Fruit fly (Drosophila melanogaster) whole organism, embryonic: ENCODE results near the gene vas.

Experiments used
- CG10147 ChIP-seq: fragments of 200-800 bp; sonication (Bioruptor generic); optimal IDR thresholded peaks from 2 replicates; lab custom pipeline; 2019; ENCODE audit warnings: missing biosample characterization, mild to moderate bottlenecking, missing genetic modification characterization, moderate library complexity
- CG10431 ChIP-seq: fragments of 200-800 bp; sonication (Bioruptor generic); optimal IDR thresholded peaks from 3 replicates; lab custom pipeline; 2018; ENCODE audit warnings: missing biosample characterization, mild to moderate bottlenecking, missing genetic modification characterization
- CG10959 ChIP-seq: fragments of 200-800 bp; sonication (Bioruptor generic); IDR thresholded peaks from 2 replicates; pipeline ENCODE4 v1.3.6; 2022; ENCODE audit warnings: missing biosample characterization, missing genetic modification characterization
- CG1233 ChIP-seq: fragments of 200-800 bp; sonication (Bioruptor generic); optimal IDR thresholded peaks from 4 replicates; lab custom pipeline; 2018; ENCODE audit warnings: missing biosample characterization, mild to moderate bottlenecking, missing genetic modification characterization
- CG12769 ChIP-seq: fragments of 200-800 bp; sonication (Bioruptor generic); optimal IDR thresholded peaks from 2 replicates; lab custom pipeline; 2019; ENCODE audit warnings: missing biosample characterization, mild to moderate bottlenecking, missing genetic modification characterization, moderate library complexity
- CG14014 ChIP-seq: fragments of 200-800 bp; sonication (Bioruptor generic); IDR thresholded peaks from 2 replicates; pipeline ENCODE4 v1.3.6; 2022; ENCODE audit warnings: missing biosample characterization, missing genetic modification characterization
- CG15073 ChIP-seq: fragments of 200-800 bp; sonication (Bioruptor generic); optimal IDR thresholded peaks from 2 replicates; lab custom pipeline; 2016; ENCODE audit warnings: missing biosample characterization, missing genetic modification characterization
- CG15601 ChIP-seq: fragments of 200-800 bp; sonication (Bioruptor generic); optimal IDR thresholded peaks from 3 replicates; lab custom pipeline; 2019; ENCODE audit warnings: missing biosample characterization, mild to moderate bottlenecking, missing genetic modification characterization, moderate library complexity
- CG17359 ChIP-seq: fragments of 200-800 bp; sonication (Bioruptor generic); optimal IDR thresholded peaks from 3 replicates; lab custom pipeline; 2018; ENCODE audit warnings: missing biosample characterization, mild to moderate bottlenecking, missing genetic modification characterization, moderate library complexity
- CG18599 ChIP-seq: fragments of 200-800 bp; sonication (Bioruptor generic); optimal IDR thresholded peaks from 3 replicates; lab custom pipeline; 2017; ENCODE audit warnings: missing biosample characterization, missing genetic modification characterization, mild to moderate bottlenecking, moderate library complexity, missing genetic modification reagents
- CG18619 ChIP-seq: fragments of 200-800 bp; sonication (Bioruptor generic); optimal IDR thresholded peaks from 3 replicates; lab custom pipeline; 2017; ENCODE audit warnings: missing biosample characterization, mild to moderate bottlenecking, missing genetic modification characterization
- CG2199 ChIP-seq: fragments of 200-800 bp; sonication (Bioruptor generic); IDR thresholded peaks from 3 replicates; pipeline ENCODE4 v1.3.6; 2022; ENCODE audit warnings: missing biosample characterization, missing genetic modification characterization
- CG2889 ChIP-seq: fragments of 200-800 bp; sonication (Bioruptor generic); IDR thresholded peaks from 3 replicates; pipeline ENCODE4 v1.3.6; 2022; ENCODE audit warnings: missing biosample characterization, missing genetic modification characterization
- CG31365 ChIP-seq: fragments of 200-800 bp; sonication (Bioruptor generic); optimal IDR thresholded peaks from 2 replicates; lab custom pipeline; 2018; ENCODE audit warnings: missing biosample characterization, mild to moderate bottlenecking, missing genetic modification characterization
- CG34422 ChIP-seq: fragments of 200-800 bp; sonication (Bioruptor generic); IDR thresholded peaks from 3 replicates; pipeline ENCODE4 v1.3.6; 2022; ENCODE audit warnings: missing biosample characterization, missing genetic modification characterization
- CG6683 ChIP-seq: fragments of 200-800 bp; sonication (Bioruptor generic); optimal IDR thresholded peaks from 2 replicates; lab custom pipeline; 2017; ENCODE audit warnings: missing biosample characterization, mild to moderate bottlenecking, missing genetic modification characterization, missing genetic modification reagents
- CG7271 ChIP-seq: fragments of 200-800 bp; sonication (Bioruptor generic); optimal IDR thresholded peaks from 2 replicates; lab custom pipeline; 2018; ENCODE audit warnings: missing biosample characterization, mild to moderate bottlenecking, missing genetic modification characterization, moderate library complexity
- CG8765 ChIP-seq: fragments of 200-800 bp; sonication (Bioruptor generic); IDR thresholded peaks from 2 replicates; pipeline ENCODE4 v1.3.6; 2022; ENCODE audit warnings: missing biosample characterization, missing genetic modification characterization
- Camta ChIP-seq: fragments of 200-800 bp; sonication (Bioruptor generic); optimal IDR thresholded peaks from 2 replicates; lab custom pipeline; 2016; ENCODE audit warnings: missing biosample characterization, missing genetic modification characterization
- Deaf1 ChIP-seq: fragments of 200-800 bp; optimal IDR thresholded peaks from 3 replicates; lab custom pipeline; 2019; ENCODE audit warnings: missing biosample characterization, mild to moderate bottlenecking, missing genetic modification characterization, moderate library complexity
- Dfd ChIP-seq, 2 experiments: fragments of >200 bp; optimal IDR thresholded peaks; 2 replicates each; lab custom pipeline; 2017; ENCODE audit warnings: missing biosample characterization in 2 of 2, missing genetic modification characterization in 2 of 2
- Dll ChIP-seq: fragments of 200-800 bp; sonication (Bioruptor generic); IDR thresholded peaks from 4 replicates; pipeline ENCODE4 v1.3.6; 2022; ENCODE audit warnings: missing biosample characterization, missing genetic modification characterization; ENCODE audit not compliant: partially characterized antibody
- Gsc ChIP-seq: fragments of 200-800 bp; sonication (Bioruptor generic); IDR thresholded peaks from 2 replicates; pipeline ENCODE4 v1.3.6; 2022; ENCODE audit warnings: missing biosample characterization, missing genetic modification characterization
- Hand ChIP-seq: fragments of 200-800 bp; sonication (Bioruptor generic); optimal IDR thresholded peaks from 2 replicates; lab custom pipeline; 2017; ENCODE audit warnings: mild to moderate bottlenecking, missing biosample characterization, missing genetic modification reagents, missing genetic modification characterization
- Mad ChIP-seq: fragments of 200-800 bp; sonication (Bioruptor generic); optimal IDR thresholded peaks from 2 replicates; lab custom pipeline; 2016; ENCODE audit warnings: missing biosample characterization, missing genetic modification characterization
- Myb ChIP-seq: fragments of 200-800 bp; sonication (Bioruptor generic); optimal IDR thresholded peaks from 2 replicates; lab custom pipeline; 2016; ENCODE audit warnings: missing biosample characterization, missing genetic modification characterization
- Sry-β ChIP-seq: fragments of 200-800 bp; sonication (Bioruptor generic); optimal IDR thresholded peaks from 2 replicates; lab custom pipeline; 2018; ENCODE audit warnings: missing biosample characterization, mild to moderate bottlenecking, missing genetic modification characterization, moderate library complexity
- Taf1 ChIP-seq: fragments of 200-800 bp; sonication (Bioruptor generic); IDR thresholded peaks from 2 replicates; pipeline ENCODE4 v1.3.6; 2022; ENCODE audit warnings: missing biosample characterization, missing genetic modification characterization
- ato ChIP-seq: fragments of 200-800 bp; sonication (Bioruptor generic); IDR thresholded peaks from 2 replicates; pipeline ENCODE4 v1.3.6; 2022; ENCODE audit warnings: missing biosample characterization, missing genetic modification characterization; ENCODE audit not compliant: partially characterized antibody
- crc ChIP-seq: fragments of 200-800 bp; sonication (Bioruptor generic); optimal IDR thresholded peaks from 2 replicates; lab custom pipeline; 2016; ENCODE audit warnings: missing biosample characterization, missing genetic modification characterization
- crp ChIP-seq, 2 experiments: fragments of 200-800 bp; sonication (Bioruptor generic); optimal IDR thresholded peaks; 2 replicates in 1 of 2; 3 replicates in 1 of 2; lab custom pipeline; 2017; ENCODE audit warnings: missing biosample characterization in 2 of 2, missing genetic modification characterization in 2 of 2, mild to moderate bottlenecking in 1 of 2, moderate library complexity in 1 of 2
- cwo ChIP-seq: fragments of 200-800 bp; sonication (Bioruptor generic); optimal IDR thresholded peaks from 3 replicates; lab custom pipeline; 2017; ENCODE audit warnings: missing biosample characterization, missing genetic modification characterization, mild to moderate bottlenecking, moderate library complexity, missing genetic modification reagents
- disco-r ChIP-seq: fragments of 200-800 bp; sonication (Bioruptor generic); optimal IDR thresholded peaks from 2 replicates; lab custom pipeline; 2016; ENCODE audit warnings: missing biosample characterization, missing genetic modification characterization
- dm ChIP-seq: fragments of 200-800 bp; sonication (Bioruptor generic); optimal IDR thresholded peaks from 3 replicates; lab custom pipeline; 2016; ENCODE audit warnings: missing biosample characterization, missing genetic modification characterization
- gsb-n ChIP-seq: fragments of 200-800 bp; sonication (Bioruptor generic); optimal IDR thresholded peaks from 3 replicates; lab custom pipeline; 2018; ENCODE audit warnings: missing biosample characterization, mild to moderate bottlenecking, missing genetic modification characterization
- insv ChIP-seq, 2 experiments: fragments of 200-800 bp; sonication (Bioruptor generic); optimal IDR thresholded peaks; 3 replicates each; lab custom pipeline; 2016 to 2018; ENCODE audit warnings: missing biosample characterization in 2 of 2, missing genetic modification characterization in 2 of 2
- nerfin-1 ChIP-seq: fragments of 200-800 bp; sonication (Bioruptor generic); optimal IDR thresholded peaks from 3 replicates; lab custom pipeline; 2019; ENCODE audit warnings: missing biosample characterization, mild to moderate bottlenecking, missing genetic modification characterization, moderate library complexity
- nerfin-2 ChIP-seq: fragments of 200-800 bp; sonication (Bioruptor generic); IDR thresholded peaks from 2 replicates; pipeline ENCODE4 v1.3.6; 2022; ENCODE audit warnings: missing biosample characterization, missing genetic modification characterization; ENCODE audit not compliant: partially characterized antibody
- org-1 ChIP-seq: fragments of 200-800 bp; sonication (Bioruptor generic); optimal IDR thresholded peaks from 2 replicates; lab custom pipeline; 2017; ENCODE audit warnings: missing biosample characterization, missing genetic modification characterization
- peb ChIP-seq: fragments of 200-800 bp; sonication (Bioruptor generic); IDR thresholded peaks from 2 replicates; pipeline ENCODE4 v1.3.6; 2022; ENCODE audit warnings: missing biosample characterization, missing genetic modification characterization
- pfk ChIP-seq: fragments of 200-800 bp; sonication (Bioruptor generic); optimal IDR thresholded peaks from 2 replicates; lab custom pipeline; 2018; ENCODE audit warnings: missing biosample characterization, mild to moderate bottlenecking, missing genetic modification characterization, moderate library complexity
- ranshi ChIP-seq: fragments of 200-800 bp; sonication (Bioruptor generic); IDR thresholded peaks from 2 replicates; pipeline ENCODE4 v1.3.6; 2022; ENCODE audit warnings: missing biosample characterization, missing genetic modification characterization
- sima ChIP-seq: fragments of 200-800 bp; sonication (Bioruptor generic); optimal IDR thresholded peaks from 2 replicates; lab custom pipeline; 2016; ENCODE audit warnings: missing biosample characterization, missing genetic modification characterization
- tna ChIP-seq: fragments of 200-800 bp; sonication (Bioruptor generic); IDR thresholded peaks from 2 replicates; pipeline ENCODE4 v1.3.6; 2022; ENCODE audit warnings: missing biosample characterization, missing genetic modification characterization; ENCODE audit not compliant: partially characterized antibody
- twi ChIP-seq: fragments of 200-800 bp; optimal IDR thresholded peaks from 2 replicates; lab custom pipeline; 2019; ENCODE audit warnings: missing biosample characterization, mild to moderate bottlenecking, missing genetic modification characterization, moderate library complexity
- vnd ChIP-seq: fragments of 200-800 bp; sonication (Bioruptor generic); IDR thresholded peaks from 3 replicates; pipeline ENCODE4 v1.3.6; 2022; ENCODE audit warnings: missing biosample characterization, missing genetic modification characterization; ENCODE audit not compliant: partially characterized antibody
- z ChIP-seq: fragments of 200-800 bp; sonication (Bioruptor generic); IDR thresholded peaks from 3 replicates; pipeline ENCODE4 v1.3.6; 2022; ENCODE audit warnings: missing biosample characterization, missing genetic modification characterization
- zf30C ChIP-seq: fragments of 200-800 bp; sonication (Bioruptor generic); optimal IDR thresholded peaks from 3 replicates; lab custom pipeline; 2018; ENCODE audit warnings: missing biosample characterization, mild to moderate bottlenecking, missing genetic modification characterization

vas gene

dm6 chr2L:15056359-15057220 lies 4.9 kb upstream of the vas start (continued):
- no peak for TF ChIP-seq Myb (GFP tag; lab: Kevin White, UChicago)
- TF ChIP-seq Camta: peak; percentile 47
- TF ChIP-seq vnd (GFP tag; lab: Robert Waterston, UW): no peak
- TF ChIP-seq crc: no peak
- TF ChIP-seq z (GFP tag; lab: Robert Waterston, UW): no peak
- peak; percentile 78 for TF ChIP-seq gsb-n (tag; lab: Kevin White, UChicago)
- TF ChIP-seq CG10431 (GFP tag; lab: Kevin White, UChicago): no peak
- TF ChIP-seq Mad: peak; percentile 39
- TF ChIP-seq zf30C: peak; percentile 75
- TF ChIP-seq CG10147: peak; percentile 52
- TF ChIP-seq CG6683 (GFP tag; lab: Kevin White, UChicago): peak; percentile 24
- TF ChIP-seq cwo (GFP tag; lab: Kevin White, UChicago): peak; percentile 56
- TF ChIP-seq sima (GFP tag; lab: Kevin White, UChicago): no peak
- TF ChIP-seq disco-r (GFP tag; lab: Kevin White, UChicago): no peak
- peak; percentile 75 for TF ChIP-seq CG1233 (GFP tag; lab: Kevin White, UChicago)
- peak; percentile 74 for TF ChIP-seq CG18599 (GFP tag; lab: Kevin White, UChicago)
- TF ChIP-seq CG7271 (tag; lab: Kevin White, UChicago): peak; percentile 44
- TF ChIP-seq CG10959 (GFP tag; lab: Robert Waterston, UW): peak; percentile 76
- no peak for TF ChIP-seq ato (GFP tag; lab: Robert Waterston, UW)
- peak; percentile 21 for TF ChIP-seq Sry-β (GFP tag; lab: Kevin White, UChicago)
- TF ChIP-seq Gsc (GFP tag; lab: Robert Waterston, UW): no peak
- TF ChIP-seq CG17359 (tag; lab: Kevin White, UChicago): peak; percentile 78
- TF ChIP-seq Hand (GFP tag; lab: Kevin White, UChicago): peak; percentile 7
- no peak for TF ChIP-seq nerfin-2 (GFP tag; lab: Robert Waterston, UW)
- no peak for TF ChIP-seq CG31365 (tag; lab: Kevin White, UChicago)
- TF ChIP-seq dm: no peak
- no peak for TF ChIP-seq insv (GFP tag; optimal IDR thresholded peaks at IDR 0.05; lab: Kevin White, UChicago)
- TF ChIP-seq peb (GFP tag; lab: Robert Waterston, UW): peak; percentile 54
- TF ChIP-seq Dfd (GFP tag; optimal IDR thresholded peaks at IDR 0.05; lab: Kevin White, UChicago): no peak
- TF ChIP-seq tna (GFP tag; lab: Robert Waterston, UW): no peak
- TF ChIP-seq Deaf1: no peak
- TF ChIP-seq CG15601: peak; percentile 73
- TF ChIP-seq crp (GFP tag; optimal IDR thresholded peaks at IDR 0.05; lab: Kevin White, UChicago): peak in 1 of 2 experiments; percentile 16
- peak; percentile 51; the same call in 1 of the 3 replicates for TF ChIP-seq CG2889 (GFP tag; lab: Robert Waterston, UW)
- TF ChIP-seq CG12769 (tag; lab: Kevin White, UChicago): no peak
- peak; percentile 41 for TF ChIP-seq twi
- 0 out of 3 replicates have a peak, but pooled peaks have one; percentile 74 for TF ChIP-seq CG2199 (GFP tag; lab: Robert Waterston, UW)
- TF ChIP-seq CG14014 (GFP tag; lab: Robert Waterston, UW): peak; percentile 54; the same call in 1 of the 2 replicates
- TF ChIP-seq ranshi (GFP tag; lab: Robert Waterston, UW): peak; percentile 75
- peak; percentile 67 for TF ChIP-seq org-1 (GFP tag; lab: Kevin White, UChicago)
- TF ChIP-seq nerfin-1 (tag; lab: Kevin White, UChicago): peak; percentile 78
- peak; percentile 51 for TF ChIP-seq CG18619 (GFP tag; lab: Kevin White, UChicago)
- peak; percentile 73; the same call in 2 of the 3 replicates for TF ChIP-seq CG34422
- no peak for TF ChIP-seq Dll (GFP tag; lab: Robert Waterston, UW)
- TF ChIP-seq Taf1 (GFP tag; lab: Robert Waterston, UW): no peak
- TF ChIP-seq pfk (GFP tag; lab: Kevin White, UChicago): no peak
- TF ChIP-seq CG8765 (GFP tag; lab: Robert Waterston, UW): peak; percentile 47; the same call in 1 of the 2 replicates
- no peak for TF ChIP-seq CG15073 (GFP tag; lab: Kevin White, UChicago)
